Worm (Caenorhabditis elegans) whole organism, mixed stage, embryonic: ENCODE measurements around the gene K12H6.2.

Source experiments
- M03D4.4 ChIP-seq: sonication (generic microtip); optimal IDR thresholded peaks from 2 replicates; lab custom pipeline; 2017; ENCODE audit warnings: mild to moderate bottlenecking, missing genetic modification characterization, missing compliant biosample characterization
- bed-3 ChIP-seq: fragments of 200-800 bp; sonication (Bioruptor generic); optimal IDR thresholded peaks from 3 replicates; lab custom pipeline; 2018; ENCODE audit warnings: mild to moderate bottlenecking, missing genetic modification characterization, moderate library complexity, missing compliant biosample characterization
- blmp-1 ChIP-seq: fragments of 150-350 bp; optimal IDR thresholded peaks from 2 replicates; lab custom pipeline; 2014; ENCODE audit warnings: missing biosample characterization, missing genetic modification characterization
- ceh-43 ChIP-seq: fragments of 200-800 bp; sonication (Bioruptor generic); optimal IDR thresholded peaks from 2 replicates; lab custom pipeline; 2018; ENCODE audit warnings: mild to moderate bottlenecking, missing genetic modification characterization, moderate library complexity, missing compliant biosample characterization
- ceh-83 ChIP-seq: fragments of 200-800 bp; sonication (Bioruptor generic); optimal IDR thresholded peaks from 2 replicates; lab custom pipeline; 2018; ENCODE audit warnings: mild to moderate bottlenecking, missing genetic modification characterization, missing compliant biosample characterization
- ces-1 ChIP-seq: fragments of 150-350 bp; optimal IDR thresholded peaks from 2 replicates; lab custom pipeline; 2014; ENCODE audit warnings: missing biosample characterization, missing genetic modification reagents, missing genetic modification characterization
- cnd-1 ChIP-seq: fragments of 200-800 bp; sonication (Bioruptor generic); optimal IDR thresholded peaks from 2 replicates; lab custom pipeline; 2018; ENCODE audit warnings: mild to moderate bottlenecking, missing genetic modification characterization, missing compliant biosample characterization
- elt-1 ChIP-seq: sonication (generic microtip); optimal IDR thresholded peaks from 2 replicates; lab custom pipeline; 2017; ENCODE audit warnings: missing genetic modification characterization, mild to moderate bottlenecking, missing compliant biosample characterization, antibody characterized with exemption, moderate library complexity, borderline replicate concordance; ENCODE audit not compliant: insufficient read depth
- elt-3 ChIP-seq: fragments of 150-350 bp; optimal IDR thresholded peaks from 2 replicates; lab custom pipeline; 2014; ENCODE audit warnings: missing biosample characterization, missing genetic modification characterization
- ham-2 ChIP-seq: fragments of 200-800 bp; sonication (Bioruptor generic); optimal IDR thresholded peaks from 2 replicates; lab custom pipeline; 2018; ENCODE audit warnings: mild to moderate bottlenecking, missing genetic modification characterization, missing compliant biosample characterization
- hlh-1 ChIP-seq: fragments of 150-350 bp; optimal IDR thresholded peaks from 2 replicates; lab custom pipeline; 2014; ENCODE audit warnings: missing biosample characterization, missing genetic modification reagents, missing genetic modification characterization
- lin-13 ChIP-seq: fragments of 150-350 bp; optimal IDR thresholded peaks from 2 replicates; lab custom pipeline; 2014; ENCODE audit warnings: missing biosample characterization, missing genetic modification characterization
- lin-32 ChIP-seq: fragments of 200-800 bp; sonication (Bioruptor generic); optimal IDR thresholded peaks from 2 replicates; lab custom pipeline; 2018; ENCODE audit warnings: mild to moderate bottlenecking, missing genetic modification characterization, missing compliant biosample characterization
- lsy-2 ChIP-seq: fragments of 150-350 bp; optimal IDR thresholded peaks from 2 replicates; lab custom pipeline; 2014; ENCODE audit warnings: missing biosample characterization, missing genetic modification characterization
- mab-5 ChIP-seq: fragments of 150-350 bp; optimal IDR thresholded peaks from 2 replicates; lab custom pipeline; 2014; ENCODE audit warnings: missing biosample characterization, missing genetic modification characterization
- mls-2 ChIP-seq: sonication (generic microtip); optimal IDR thresholded peaks from 2 replicates; lab custom pipeline; 2016; ENCODE audit warnings: mild to moderate bottlenecking, missing genetic modification characterization, moderate library complexity, missing compliant biosample characterization
- nhr-12 ChIP-seq: fragments of 150-350 bp; optimal IDR thresholded peaks from 2 replicates; lab custom pipeline; 2014; ENCODE audit warnings: missing biosample characterization, missing genetic modification characterization
- nhr-2 ChIP-seq: fragments of 150-350 bp; optimal IDR thresholded peaks from 2 replicates; lab custom pipeline; 2014; ENCODE audit warnings: missing biosample characterization, missing genetic modification characterization
- nhr-237 ChIP-seq: fragments of 150-350 bp; optimal IDR thresholded peaks from 2 replicates; lab custom pipeline; 2014; ENCODE audit warnings: missing biosample characterization, missing genetic modification characterization
- nhr-28 ChIP-seq: fragments of 150-350 bp; optimal IDR thresholded peaks from 2 replicates; lab custom pipeline; 2014; ENCODE audit warnings: missing biosample characterization, missing genetic modification characterization
- pha-4 ChIP-seq: fragments of 150-350 bp; optimal IDR thresholded peaks from 2 replicates; lab custom pipeline; 2018; ENCODE audit warnings: missing biosample characterization, missing genetic modification reagents, missing genetic modification characterization
- sptf-1 ChIP-seq: sonication (generic microtip); optimal IDR thresholded peaks from 2 replicates; lab custom pipeline; 2017; ENCODE audit warnings: mild to moderate bottlenecking, missing genetic modification characterization, moderate library complexity, missing compliant biosample characterization
- tbx-8 ChIP-seq: fragments of 200-800 bp; sonication (Bioruptor generic); optimal IDR thresholded peaks from 2 replicates; lab custom pipeline; 2018; ENCODE audit warnings: mild to moderate bottlenecking, missing genetic modification characterization, moderate library complexity, missing compliant biosample characterization
- unc-120 ChIP-seq: sonication (generic microtip); optimal IDR thresholded peaks from 2 replicates; lab custom pipeline; 2017; ENCODE audit warnings: missing genetic modification characterization, missing compliant biosample characterization; ENCODE audit not compliant: poor library complexity, severe bottlenecking
- unc-39 ChIP-seq: fragments of 150-350 bp; optimal IDR thresholded peaks from 2 replicates; lab custom pipeline; 2014; ENCODE audit warnings: missing biosample characterization, missing genetic modification characterization
- unc-62 ChIP-seq: fragments of 150-350 bp; optimal IDR thresholded peaks from 2 replicates; lab custom pipeline; 2014; ENCODE audit warnings: missing biosample characterization, missing genetic modification reagents, missing genetic modification characterization
- zip-8 ChIP-seq: fragments of 150-350 bp; optimal IDR thresholded peaks from 2 replicates; lab custom pipeline; 2014; ENCODE audit warnings: missing biosample characterization, missing genetic modification characterization
- ztf-11 ChIP-seq: fragments of 150-350 bp; optimal IDR thresholded peaks from 2 replicates; lab custom pipeline; 2014; ENCODE audit warnings: missing biosample characterization, missing genetic modification characterization

Gene K12H6.2

DNA sequence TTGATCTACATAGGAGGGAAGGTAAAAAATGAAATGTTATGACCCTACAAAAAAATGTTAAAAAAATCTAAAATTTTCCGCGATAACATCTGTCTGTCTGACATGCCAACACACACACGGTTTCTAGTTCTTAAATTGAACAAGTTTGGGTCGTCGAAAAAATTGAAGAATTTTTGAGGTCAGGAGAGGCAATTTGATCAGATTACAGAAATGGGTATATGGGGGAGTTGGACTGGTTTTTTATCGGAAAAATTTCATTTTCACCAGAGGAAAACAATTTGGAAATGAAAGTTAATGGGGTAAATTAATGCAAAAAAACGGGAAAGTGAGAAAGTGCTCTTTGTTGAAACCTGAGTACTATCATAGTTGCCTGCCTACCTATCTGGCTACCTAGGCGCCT is 38.4 kb upstream of the K12H6.2 start:
- TF ChIP-seq cnd-1 (tag; lab: Kevin White, UChicago), result no peak
- no peak for TF ChIP-seq nhr-2

DNA sequence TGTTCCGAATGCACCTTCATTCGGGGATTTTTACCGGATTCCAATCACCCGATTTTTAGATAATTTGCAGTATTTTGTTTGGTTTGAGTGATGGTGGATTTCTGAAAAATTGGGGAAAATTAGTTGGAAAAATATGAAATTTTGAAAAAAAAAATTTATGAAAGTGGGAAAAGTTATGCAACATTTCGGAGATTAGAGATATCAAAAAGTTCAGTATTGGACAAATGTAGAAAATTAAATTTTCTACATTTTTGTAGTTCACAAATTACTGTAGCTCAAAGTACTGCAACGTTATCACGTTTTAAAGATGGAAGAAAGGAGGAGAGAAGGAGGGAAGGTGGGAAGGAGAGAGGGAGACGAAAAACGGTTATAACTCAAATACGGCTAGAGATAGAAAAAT is 37.1 kb upstream of the K12H6.2 start, which contains the start of gene ptc-3:
Gene ptc-3 (minus strand): TSS at position 101 of the 400 bp plus-strand sequence.
- TF ChIP-seq cnd-1 (tag; lab: Kevin White, UChicago) (no peak), lsy-2 (tag; lab: Kevin White, UChicago) (no peak), unc-120 (tag; lab: Kevin White, UChicago) (no peak), pha-4 (tag; lab: Kevin White, UChicago) (no peak), bed-3 (no peak), unc-39 (tag; lab: Kevin White, UChicago) (no peak)

DNA sequence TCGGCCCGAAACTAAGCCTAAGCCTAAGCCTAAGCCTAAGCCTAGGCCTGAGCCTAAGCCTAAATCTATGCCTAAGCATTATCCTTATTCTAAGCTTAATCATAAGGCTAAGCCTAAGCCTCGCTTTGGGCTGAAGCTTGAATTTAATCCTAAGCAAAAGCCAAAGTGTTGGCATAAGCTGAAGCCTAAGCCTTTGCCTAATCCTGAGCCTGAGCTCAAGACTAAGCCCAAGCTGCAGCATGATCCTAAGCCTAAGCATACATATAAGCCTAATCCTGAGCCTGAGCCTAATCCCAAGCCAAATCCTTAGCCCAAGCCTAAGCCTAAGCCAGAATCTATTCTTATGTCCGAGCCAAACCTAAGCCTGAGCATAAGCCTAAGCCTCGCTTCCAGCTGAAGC is 31.2 kb upstream of the K12H6.2 start:
- TF ChIP-seq ztf-11, result no peak
- TF ChIP-seq ceh-83, result no peak
- TF ChIP-seq unc-120 (tag; lab: Kevin White, UChicago), result no peak
- no peak for TF ChIP-seq hlh-1 (tag; lab: Kevin White, UChicago)
- TF ChIP-seq elt-1 (tag; lab: Kevin White, UChicago), result no peak
- TF ChIP-seq sptf-1 (tag; lab: Kevin White, UChicago), result no peak
- TF ChIP-seq mls-2 (tag; lab: Kevin White, UChicago), result no peak
- no peak for TF ChIP-seq nhr-12 (tag; lab: Kevin White, UChicago)
- no peak for TF ChIP-seq M03D4.4 (tag; lab: Kevin White, UChicago)
- no peak for TF ChIP-seq ham-2 (GFP tag; lab: Kevin White, UChicago)
- no peak for TF ChIP-seq mab-5 (tag; lab: Kevin White, UChicago)
- no peak for TF ChIP-seq tbx-8
- no peak for TF ChIP-seq lin-32 (GFP tag; lab: Kevin White, UChicago)
- no peak for TF ChIP-seq elt-3 (tag; lab: Kevin White, UChicago)
- no peak for TF ChIP-seq cnd-1 (tag; lab: Kevin White, UChicago)
- no peak for TF ChIP-seq nhr-28 (tag; lab: Kevin White, UChicago)
- no peak for TF ChIP-seq bed-3
- no peak for TF ChIP-seq pha-4 (tag; lab: Kevin White, UChicago)
- no peak for TF ChIP-seq lsy-2 (tag; lab: Kevin White, UChicago)
- TF ChIP-seq blmp-1 (tag; lab: Kevin White, UChicago), result no peak
- TF ChIP-seq, all 35 proteins: peak for 0

DNA sequence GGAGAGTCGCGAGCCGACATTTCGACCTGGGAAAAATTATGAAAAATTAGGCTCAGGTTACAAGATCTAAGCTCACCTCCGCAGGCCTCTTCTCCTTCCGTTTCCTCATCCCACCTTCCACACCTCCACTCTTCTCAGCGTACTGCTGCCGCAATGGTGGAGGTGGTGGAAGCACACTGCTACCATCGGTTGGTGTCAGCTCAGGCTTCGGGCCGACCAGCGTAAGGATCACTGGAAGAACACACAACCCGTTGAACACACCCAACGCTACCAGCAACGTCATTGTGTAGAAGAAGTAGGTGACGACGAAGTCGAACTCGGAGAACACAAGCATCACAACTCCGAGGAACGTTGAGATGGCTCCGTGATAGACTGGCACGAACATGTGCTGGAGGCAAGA is 30.3 kb upstream of the K12H6.2 start:
- TF ChIP-seq pha-4 (tag; lab: Kevin White, UChicago) (no peak), elt-3 (tag; lab: Kevin White, UChicago) (no peak), ces-1 (GFP tag; lab: Kevin White, UChicago) (no peak), unc-62 (GFP tag; lab: Kevin White, UChicago) (no peak), bed-3 (no peak), M03D4.4 (tag; lab: Kevin White, UChicago) (no peak), nhr-12 (tag; lab: Kevin White, UChicago) (no peak), tbx-8 (no peak), lin-13 (tag; lab: Kevin White, UChicago) (no peak), mab-5 (tag; lab: Kevin White, UChicago) (no peak), zip-8 (tag; lab: Kevin White, UChicago) (no peak), ceh-83 (no peak), cnd-1 (tag; lab: Kevin White, UChicago) (no peak), lsy-2 (tag; lab: Kevin White, UChicago) (no peak), elt-1 (tag; lab: Kevin White, UChicago) (no peak), nhr-2 (no peak), ceh-43 (GFP tag; lab: Kevin White, UChicago) (no peak), blmp-1 (tag; lab: Kevin White, UChicago) (no peak)

DNA sequence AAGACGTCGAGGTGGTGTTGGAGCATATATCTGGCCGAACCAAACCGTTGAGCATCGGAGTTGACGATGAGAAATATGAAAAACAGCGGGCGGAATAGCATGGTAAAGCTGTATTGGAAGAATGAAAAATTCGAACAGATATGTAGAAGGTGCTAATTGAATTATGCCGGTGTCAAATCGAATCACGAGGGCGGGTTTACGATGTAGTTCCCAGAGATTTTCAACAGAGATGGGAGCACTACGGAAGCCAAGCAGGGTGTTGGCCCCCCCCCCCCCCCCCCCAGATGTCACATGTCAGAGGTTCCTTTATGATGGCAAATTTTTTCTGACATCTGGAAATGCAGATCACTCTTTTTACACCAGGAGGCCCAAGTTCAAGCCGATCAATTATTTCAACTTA is 27.7 kb upstream of the K12H6.2 start, which contains the start of gene Y110A2AL.7:
Gene Y110A2AL.7 (minus strand): TSS at position 101 of the 400 bp plus-strand sequence.
- TF ChIP-seq sptf-1 (tag; lab: Kevin White, UChicago) (no peak), ceh-43 (GFP tag; lab: Kevin White, UChicago) (no peak), tbx-8 (no peak), bed-3 (no peak), ham-2 (GFP tag; lab: Kevin White, UChicago) (no peak), nhr-2 (no peak), zip-8 (tag; lab: Kevin White, UChicago) (no peak), nhr-28 (tag; lab: Kevin White, UChicago) (no peak), cnd-1 (tag; lab: Kevin White, UChicago) (no peak), lin-13 (tag; lab: Kevin White, UChicago) (no peak), nhr-237 (tag; lab: Kevin White, UChicago) (no peak)
